Worm (Caenorhabditis elegans) whole organism, L1 larva: ENCODE measurements around the gene T08D10.4.
A peak's percentile ranks its signal among the peaks of the same experiment; 100 is the strongest.

Experiments
- C04F5.9 ChIP-seq: sonication (generic microtip); optimal IDR thresholded peaks from 2 replicates; lab custom pipeline; 2016; ENCODE audit warnings: missing genetic modification characterization, missing compliant biosample characterization
- C34B4.2 ChIP-seq: sonication (generic microtip); optimal IDR thresholded peaks from 2 replicates; lab custom pipeline; 2017; ENCODE audit warnings: mild to moderate bottlenecking, missing genetic modification characterization, missing compliant biosample characterization
- F16B12.6 ChIP-seq: fragments of 150-350 bp; optimal IDR thresholded peaks from 2 replicates; lab custom pipeline; 2014; ENCODE audit warnings: missing biosample characterization, missing genetic modification characterization
- aha-1 ChIP-seq: fragments of 150-350 bp; optimal IDR thresholded peaks from 2 replicates; lab custom pipeline; 2014; ENCODE audit warnings: missing biosample characterization, missing genetic modification characterization
- aly-2 ChIP-seq: fragments of 150-350 bp; optimal IDR thresholded peaks from 2 replicates; lab custom pipeline; 2014; ENCODE audit warnings: missing biosample characterization, missing genetic modification characterization
- blmp-1 ChIP-seq: fragments of 150-350 bp; optimal IDR thresholded peaks from 2 replicates; lab custom pipeline; 2014; ENCODE audit warnings: missing biosample characterization, missing genetic modification characterization
- ceh-82 ChIP-seq, 3 experiments: fragments of 150-350 bp in 1 of 3; sonication (generic microtip) in 2 of 3; optimal IDR thresholded peaks; 2 replicates each; lab custom pipeline; 2014 to 2017; ENCODE audit warnings: missing biosample characterization in 3 of 3, missing genetic modification characterization in 3 of 3
- ceh-90 ChIP-seq: sonication (generic microtip); optimal IDR thresholded peaks from 2 replicates; lab custom pipeline; 2016; ENCODE audit warnings: missing genetic modification characterization, missing compliant biosample characterization
- dsc-1 ChIP-seq: sonication (generic microtip); optimal IDR thresholded peaks from 2 replicates; lab custom pipeline; 2016; ENCODE audit warnings: mild to moderate bottlenecking, missing genetic modification characterization, missing compliant biosample characterization
- efl-1 ChIP-seq, 4 experiments: fragments of 150-350 bp; optimal IDR thresholded peaks in 3 of 4; peaks in 1 of 4; 1 replicate in 1 of 4; 2 replicates in 3 of 4; lab custom pipeline; 2014; ENCODE audit warnings: missing biosample characterization in 2 of 4, missing genetic modification characterization in 2 of 4, missing genetic modification reagents in 2 of 4
- efl-3 ChIP-seq: fragments of 200-800 bp; sonication (Bioruptor generic); optimal IDR thresholded peaks from 2 replicates; lab custom pipeline; 2018; ENCODE audit warnings: mild to moderate bottlenecking, missing genetic modification characterization, missing compliant biosample characterization
- egl-13 ChIP-seq: sonication (generic microtip); optimal IDR thresholded peaks from 2 replicates; lab custom pipeline; 2016; ENCODE audit warnings: missing genotype, missing genetic modification reagents, missing genetic modification characterization, missing compliant biosample characterization
- egl-27 ChIP-seq, 2 experiments: fragments of 150-350 bp in 1 of 2; sonication (generic microtip); optimal IDR thresholded peaks; 3 replicates each; lab custom pipeline; 2017 to 2018; ENCODE audit warnings: missing biosample characterization in 2 of 2, missing genetic modification characterization in 2 of 2, missing genetic modification reagents in 2 of 2
- elt-2 ChIP-seq: sonication (generic microtip); optimal IDR thresholded peaks from 2 replicates; lab custom pipeline; 2016; ENCODE audit warnings: missing genetic modification characterization, mild to moderate bottlenecking, inconsistent platforms, missing compliant biosample characterization, missing genetic modification reagents
- elt-3 ChIP-seq, 6 experiments: fragments of 150-350 bp in 1 of 6; sonication (generic microtip); optimal IDR thresholded peaks; 2 replicates each; lab custom pipeline; 2017 to 2018; ENCODE audit warnings: missing biosample characterization in 6 of 6, missing genetic modification characterization in 6 of 6, inconsistent platforms in 1 of 6
- ets-5 ChIP-seq: fragments of 200-800 bp; sonication (Bioruptor generic); IDR thresholded peaks from 2 replicates; pipeline ENCODE4 v1.3.6; 2022; ENCODE audit warnings: missing genetic modification characterization, missing compliant biosample characterization
- fkh-4 ChIP-seq: sonication (generic microtip); optimal IDR thresholded peaks from 2 replicates; lab custom pipeline; 2016; ENCODE audit warnings: missing compliant biosample characterization, missing genetic modification characterization, borderline replicate concordance
- grh-1 ChIP-seq: fragments of 200-800 bp; sonication (Bioruptor generic); IDR thresholded peaks from 2 replicates; pipeline ENCODE4 v1.3.6; 2022; ENCODE audit warnings: missing genetic modification reagents, missing genetic modification characterization, missing compliant biosample characterization
- lin-13 ChIP-seq: fragments of 150-350 bp; optimal IDR thresholded peaks from 2 replicates; lab custom pipeline; 2014; ENCODE audit warnings: missing biosample characterization, missing genetic modification reagents, missing genetic modification characterization
- lin-15B ChIP-seq: fragments of 150-350 bp; sonication (generic microtip); optimal IDR thresholded peaks from 3 replicates; lab custom pipeline; 2014; ENCODE audit warnings: missing biosample characterization, missing genetic modification characterization
- lin-35 ChIP-seq, 2 experiments: fragments of 150-350 bp; optimal IDR thresholded peaks; 2 replicates each; lab custom pipeline; 2014; ENCODE audit warnings: missing biosample characterization in 2 of 2, missing genetic modification characterization in 2 of 2, missing genetic modification reagents in 2 of 2
- lir-3 ChIP-seq: sonication (generic microtip); optimal IDR thresholded peaks from 2 replicates; lab custom pipeline; 2016; ENCODE audit warnings: mild to moderate bottlenecking, missing genetic modification characterization, moderate library complexity, missing compliant biosample characterization; ENCODE audit not compliant: poor library complexity
- lsy-2 ChIP-seq, 2 experiments: fragments of 150-350 bp; optimal IDR thresholded peaks; 2 replicates each; lab custom pipeline; 2014; ENCODE audit warnings: missing biosample characterization in 2 of 2, missing genetic modification characterization in 2 of 2
- mdl-1 ChIP-seq, 2 experiments: fragments of 150-350 bp; optimal IDR thresholded peaks; 2 replicates each; lab custom pipeline; 2014 to 2017; ENCODE audit warnings: missing biosample characterization in 2 of 2, missing genetic modification characterization in 2 of 2, inconsistent platforms in 1 of 2
- nhr-11 ChIP-seq: fragments of 150-350 bp; optimal IDR thresholded peaks from 2 replicates; lab custom pipeline; 2014; ENCODE audit warnings: missing biosample characterization, missing genetic modification characterization
- nhr-76 ChIP-seq: sonication (generic microtip); optimal IDR thresholded peaks from 2 replicates; lab custom pipeline; 2017; ENCODE audit warnings: missing biosample characterization, missing genetic modification characterization
- nhr-85 ChIP-seq: sonication (generic microtip); peaks from one replicate; lab custom pipeline; 2016; ENCODE audit warnings: missing genetic modification characterization, inconsistent platforms, missing compliant biosample characterization
- nhr-90 ChIP-seq: sonication (generic microtip); optimal IDR thresholded peaks from 2 replicates; lab custom pipeline; 2016; ENCODE audit warnings: mild to moderate bottlenecking, missing genetic modification characterization, missing compliant biosample characterization; ENCODE audit not compliant: poor library complexity
- pax-3 ChIP-seq: fragments of 200-800 bp; sonication (Bioruptor generic); optimal IDR thresholded peaks from 2 replicates; lab custom pipeline; 2018; ENCODE audit warnings: mild to moderate bottlenecking, missing genetic modification characterization, moderate library complexity, missing compliant biosample characterization
- rnt-1 ChIP-seq: sonication (generic microtip); optimal IDR thresholded peaks from 2 replicates; lab custom pipeline; 2016; ENCODE audit warnings: mild to moderate bottlenecking, missing genetic modification characterization, moderate library complexity, missing compliant biosample characterization
- skn-1 ChIP-seq: fragments of 150-350 bp; optimal IDR thresholded peaks from 2 replicates; lab custom pipeline; 2014; ENCODE audit warnings: missing biosample characterization, missing genetic modification characterization
- snpc-4 ChIP-seq: fragments of 150-350 bp; optimal IDR thresholded peaks from 2 replicates; lab custom pipeline; 2014; ENCODE audit warnings: missing biosample characterization, missing genetic modification characterization
- sox-4 ChIP-seq: sonication (generic microtip); optimal IDR thresholded peaks from 2 replicates; lab custom pipeline; 2016; ENCODE audit warnings: missing genetic modification characterization, missing compliant biosample characterization
- sptf-1 ChIP-seq: fragments of 150-350 bp; optimal IDR thresholded peaks from 2 replicates; lab custom pipeline; 2014; ENCODE audit warnings: missing biosample characterization, missing genetic modification characterization
- tbx-2 ChIP-seq: sonication (generic microtip); optimal IDR thresholded peaks from 2 replicates; lab custom pipeline; 2016; ENCODE audit warnings: missing genetic modification characterization, missing compliant biosample characterization
- unc-130 ChIP-seq: fragments of 150-350 bp; optimal IDR thresholded peaks from 2 replicates; lab custom pipeline; 2017; ENCODE audit warnings: missing biosample characterization, missing genetic modification characterization, inconsistent platforms
- unc-98 ChIP-seq: fragments of 200-800 bp; sonication (Bioruptor generic); IDR thresholded peaks from 2 replicates; pipeline ENCODE4 v1.3.6; 2022; ENCODE audit warnings: missing genetic modification characterization, missing compliant biosample characterization
- xbp-1 ChIP-seq: sonication (generic microtip); optimal IDR thresholded peaks from 2 replicates; lab custom pipeline; 2016; ENCODE audit warnings: missing genetic modification characterization, missing compliant biosample characterization
- ztf-11 ChIP-seq, 2 experiments: sonication (generic microtip); optimal IDR thresholded peaks; 2 replicates each; lab custom pipeline; 2016 to 2017; ENCODE audit warnings: missing genetic modification characterization in 2 of 2, missing biosample characterization in 1 of 2, missing compliant biosample characterization in 1 of 2
- ztf-4 ChIP-seq: fragments of 150-350 bp; optimal IDR thresholded peaks from 2 replicates; lab custom pipeline; 2014; ENCODE audit warnings: missing biosample characterization, missing genetic modification characterization

Gene T08D10.4

ce11 chrX:11946788-11947463 is 6.2 kb downstream of the T08D10.4 start, which contains the start of gene nfya-1 (continued):
- TF ChIP-seq snpc-4 (no peak), C34B4.2 (no peak), sptf-1 (tag; lab: Kevin White, UChicago) (no peak), lin-15B (tag; lab: Kevin White, UChicago) (no peak), tbx-2 (tag; lab: Kevin White, UChicago) (peak; percentile 9), lir-3 (no peak), ets-5 (no peak), elt-3 (tag; optimal IDR thresholded peaks at IDR 0.05; lab: Kevin White, UChicago) (peak in 1 of 6 experiments; percentile 64), efl-1 (optimal IDR thresholded peaks at IDR 0.05; lab: Kevin White, UChicago) (peak; percentile 25 to 34), efl-1 (GFP tag; optimal IDR thresholded peaks at IDR 0.05 in 1 of 2; lab: Kevin White, UChicago) (peak in 1 of 2 experiments; percentile 90), ztf-4 (tag; lab: Kevin White, UChicago) (no peak), ceh-90 (tag; lab: Kevin White, UChicago) (no peak), elt-2 (tag; lab: Kevin White, UChicago) (no peak), skn-1 (tag; lab: Kevin White, UChicago) (no peak), mdl-1 (tag; optimal IDR thresholded peaks at IDR 0.05; lab: Kevin White, UChicago) (peak in 1 of 2 experiments; percentile 35), C04F5.9 (tag; lab: Kevin White, UChicago) (no peak), lin-13 (GFP tag; lab: Kevin White, UChicago) (no peak), pax-3 (tag; lab: Kevin White, UChicago) (no peak), nhr-11 (tag; lab: Kevin White, UChicago) (no peak), aha-1 (tag; lab: Kevin White, UChicago) (no peak), aly-2 (tag; lab: Kevin White, UChicago) (no peak), lin-35 (GFP tag; optimal IDR thresholded peaks at IDR 0.05; lab: Kevin White, UChicago) (peak; percentile 45 to 77), nhr-90 (tag; lab: Kevin White, UChicago) (peak; percentile 37), sox-4 (tag; lab: Kevin White, UChicago) (no peak), fkh-4 (no peak), blmp-1 (tag; lab: Kevin White, UChicago) (peak; percentile 73), grh-1 (GFP tag; lab: Robert Waterston, UW) (no peak), xbp-1 (tag; lab: Kevin White, UChicago) (peak; percentile 32), egl-13 (no peak), ztf-11 (tag; optimal IDR thresholded peaks at IDR 0.05; lab: Kevin White, UChicago) (no peak), efl-3 (no peak), nhr-85 (tag; lab: Kevin White, UChicago) (no peak), F16B12.6 (tag; lab: Kevin White, UChicago) (peak; percentile 91)

- TF ChIP-seq lin-35 (GFP tag; optimal IDR thresholded peaks at IDR 0.05; lab: Kevin White, UChicago), result no peak
- no peak for TF ChIP-seq ets-5
- TF ChIP-seq lin-13 (GFP tag; lab: Kevin White, UChicago), result no peak
- TF ChIP-seq nhr-76, result no peak
- TF ChIP-seq unc-130 (tag; lab: Kevin White, UChicago), result no peak
- TF ChIP-seq nhr-85 (tag; lab: Kevin White, UChicago), result no peak
- no peak for TF ChIP-seq egl-13
- no peak for TF ChIP-seq nhr-11 (tag; lab: Kevin White, UChicago)
- TF ChIP-seq lsy-2 (tag; optimal IDR thresholded peaks at IDR 0.05; lab: Kevin White, UChicago), result no peak
- no peak for TF ChIP-seq sox-4 (tag; lab: Kevin White, UChicago)
- TF ChIP-seq unc-98 (GFP tag; lab: Robert Waterston, UW), result no peak
- TF ChIP-seq dsc-1 (tag; lab: Kevin White, UChicago), result no peak
- TF ChIP-seq ceh-82 (tag; optimal IDR thresholded peaks at IDR 0.05; lab: Kevin White, UChicago), result no peak
- no peak for TF ChIP-seq rnt-1
- TF ChIP-seq efl-1 (optimal IDR thresholded peaks at IDR 0.05; lab: Kevin White, UChicago), result no peak
- TF ChIP-seq efl-1 (GFP tag; optimal IDR thresholded peaks at IDR 0.05 in 1 of 2; lab: Kevin White, UChicago), result no peak
- no peak for TF ChIP-seq lin-15B (tag; lab: Kevin White, UChicago)
- no peak for TF ChIP-seq egl-27 (tag; optimal IDR thresholded peaks at IDR 0.05; lab: Kevin White, UChicago)
- no peak for TF ChIP-seq F16B12.6 (tag; lab: Kevin White, UChicago)
Measured at ce11 chrX:11941951-11942350, 11.2 kb downstream of the T08D10.4 start, which contains the start of gene F55G7.3. Gene F55G7.3, minus strand, starts transcription at chrX:11942051.
